Fruit fly (Drosophila melanogaster): ENCODE data around the gene CG13607.

CG13607 gene

DNA sequence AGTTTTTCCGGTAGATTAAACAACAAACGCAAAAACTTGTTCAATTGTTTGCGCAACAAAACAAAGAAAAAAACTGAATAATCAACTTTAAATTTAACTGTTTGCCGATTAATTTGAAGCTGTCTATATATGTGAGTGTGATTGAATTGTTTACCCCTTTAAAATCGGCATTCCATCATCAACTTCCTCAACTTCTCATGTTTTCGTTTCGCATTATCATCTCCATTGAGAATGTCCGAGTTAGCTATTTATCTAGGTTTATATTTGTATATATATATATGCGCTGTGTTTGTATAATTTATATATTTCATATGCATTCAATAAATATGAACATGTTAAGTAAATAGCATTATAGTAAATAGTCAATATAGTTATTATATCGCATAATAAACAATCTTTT lies 13.7 kb downstream of the CG13607 start (continued):
- TF ChIP-seq croc (GFP tag; conservative IDR thresholded peaks at IDR 0.05), result no peak
- no peak for TF ChIP-seq CG10431 (GFP tag; optimal IDR thresholded peaks at IDR 0.05)
- no peak for TF ChIP-seq eyg (GFP tag; optimal IDR thresholded peaks at IDR 0.05)
- no peak for TF ChIP-seq CG2889 (GFP tag; IDR thresholded peaks at IDR 0.05)
- no peak for TF ChIP-seq sisA (GFP tag; IDR thresholded peaks at IDR 0.05)
- peak; percentile 48 for TF ChIP-seq PHDP (tag; optimal IDR thresholded peaks at IDR 0.05)
- peak; percentile 46 for TF ChIP-seq B-H2 (GFP tag; optimal IDR thresholded peaks at IDR 0.05)
- TF ChIP-seq CG4328 (GFP tag; optimal IDR thresholded peaks at IDR 0.05), result no peak
- peak; percentile 52 for TF ChIP-seq CG13296 (GFP tag; optimal IDR thresholded peaks at IDR 0.05)
- no peak for TF ChIP-seq run (tag; optimal IDR thresholded peaks at IDR 0.05)
- no peak for TF ChIP-seq dpn (GFP tag; optimal IDR thresholded peaks at IDR 0.05)
- TF ChIP-seq kni (GFP tag; optimal IDR thresholded peaks at IDR 0.05), result no peak
- no peak for TF ChIP-seq Bteb2 (GFP tag; optimal IDR thresholded peaks at IDR 0.05)
- TF ChIP-seq Dfd (GFP tag; optimal IDR thresholded peaks at IDR 0.05), result no peak
- no peak for TF ChIP-seq CG11560 (tag; IDR thresholded peaks at IDR 0.05)
- no peak for TF ChIP-seq Dll (GFP tag; IDR thresholded peaks at IDR 0.05; ENCODE audit: partially characterized antibody)
- no peak for TF ChIP-seq corto (GFP tag; optimal IDR thresholded peaks at IDR 0.05)
- no peak for TF ChIP-seq Oaz (GFP tag; IDR thresholded peaks at IDR 0.05)
- no peak for TF ChIP-seq mld (GFP tag; IDR thresholded peaks at IDR 0.05; ENCODE audit: partially characterized antibody)
- peak; percentile 50 for TF ChIP-seq Fer1 (GFP tag; optimal IDR thresholded peaks at IDR 0.05)
- no peak for TF ChIP-seq cad (GFP tag; optimal IDR thresholded peaks at IDR 0.05)
- no peak for TF ChIP-seq crp (GFP tag; optimal IDR thresholded peaks at IDR 0.05)
- TF ChIP-seq seq (GFP tag; IDR thresholded peaks at IDR 0.05), result no peak; the same call in 1 of the 2 replicates
- no peak for TF ChIP-seq lbe (GFP tag; optimal IDR thresholded peaks at IDR 0.05)
- no peak for TF ChIP-seq phol (tag; optimal IDR thresholded peaks at IDR 0.05)
- TF ChIP-seq slp2 (GFP tag; optimal IDR thresholded peaks at IDR 0.05), result no peak
- TF ChIP-seq zfh1 (GFP tag; IDR thresholded peaks at IDR 0.05), result no peak
- no peak for TF ChIP-seq knrl (GFP tag; IDR thresholded peaks at IDR 0.05; ENCODE audit: partially characterized antibody)
- peak; percentile 11 for TF ChIP-seq exex (tag; optimal IDR thresholded peaks at IDR 0.05)
- TF ChIP-seq hbn (GFP tag; IDR thresholded peaks at IDR 0.05; ENCODE audit: partially characterized antibody), result no peak
- TF ChIP-seq Trl (optimal IDR thresholded peaks at IDR 0.05), result no peak
- TF ChIP-seq Trl (GFP tag; optimal IDR thresholded peaks at IDR 0.05), result no peak
- TF ChIP-seq CG15269 (tag; optimal IDR thresholded peaks at IDR 0.05), result peak; percentile 44
- TF ChIP-seq cwo (GFP tag; optimal IDR thresholded peaks at IDR 0.05), result no peak
- no peak for TF ChIP-seq CG18764 (GFP tag; optimal IDR thresholded peaks at IDR 0.05)
- no peak for TF ChIP-seq CG14441 (GFP tag; IDR thresholded peaks at IDR 0.05)
- TF ChIP-seq YL-1 (GFP tag; optimal IDR thresholded peaks at IDR 0.05), result no peak
- no peak for TF ChIP-seq CG10267 (tag; optimal IDR thresholded peaks at IDR 0.05)
- TF ChIP-seq Mes4 (GFP tag; optimal IDR thresholded peaks at IDR 0.05), result no peak
- TF ChIP-seq Dek (tag; optimal IDR thresholded peaks at IDR 0.05), result peak; percentile 7
- TF ChIP-seq chn (GFP tag; optimal IDR thresholded peaks at IDR 0.05), result no peak
- no peak for TF ChIP-seq h (optimal IDR thresholded peaks at IDR 0.05)
- TF ChIP-seq hth (optimal IDR thresholded peaks at IDR 0.05), result no peak
- TF ChIP-seq disco-r (GFP tag; optimal IDR thresholded peaks at IDR 0.05), result no peak
- TF ChIP-seq CG2678 (tag; optimal IDR thresholded peaks at IDR 0.05), result peak; percentile 66
- TF ChIP-seq CG6813 (GFP tag; optimal IDR thresholded peaks at IDR 0.05), result no peak
- TF ChIP-seq CG9876 (GFP tag; optimal IDR thresholded peaks at IDR 0.05), result no peak
- TF ChIP-seq ash1 (GFP tag; optimal IDR thresholded peaks at IDR 0.05), result no peak
- TF ChIP-seq CG32532 (GFP tag; IDR thresholded peaks at IDR 0.05), result no peak
- TF ChIP-seq nom (GFP tag; optimal IDR thresholded peaks at IDR 0.05), result no peak
- TF ChIP-seq lilli (GFP tag; optimal IDR thresholded peaks at IDR 0.05), result no peak
